Fruit fly (Drosophila melanogaster): ENCODE data around the gene mib2.

DNA sequence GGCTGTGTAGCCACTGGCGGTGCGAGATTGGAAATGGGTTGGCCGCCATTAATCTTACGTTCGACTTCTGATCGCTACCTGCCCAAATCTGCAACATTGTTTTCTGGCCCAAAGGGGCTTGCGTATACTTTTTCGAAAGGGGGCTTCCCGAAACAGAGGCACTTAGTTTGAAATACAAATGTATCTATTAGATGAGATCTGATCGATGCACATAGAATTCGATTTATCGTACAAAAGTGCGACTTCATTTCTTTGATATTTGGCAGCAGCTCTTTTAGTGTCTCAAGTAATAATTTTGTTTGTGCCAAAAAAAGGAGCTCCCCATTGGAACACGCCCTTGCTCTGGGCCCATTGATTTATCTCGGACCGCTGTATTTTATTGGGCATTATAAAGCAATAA lies 37.5 kb downstream of the mib2 start:
- TF ChIP-seq CTCF (optimal IDR thresholded peaks at IDR 0.05), result no peak
- TF ChIP-seq CG8478 (optimal IDR thresholded peaks at IDR 0.05), result no peak
